Worm (Caenorhabditis elegans) whole organism, L4/young adult: ENCODE results near the gene srh-271.

Experiments used
- W03F9.2 ChIP-seq: fragments of 150-350 bp; optimal IDR thresholded peaks from 2 replicates; lab custom pipeline; 2014; ENCODE audit warnings: missing biosample characterization, missing genetic modification characterization
- dao-5 ChIP-seq: sonication (generic microtip); optimal IDR thresholded peaks from 2 replicates; lab custom pipeline; 2016; ENCODE audit warnings: missing genotype, missing genetic modification characterization, moderate library complexity, missing compliant biosample characterization
- him-1 ChIP-seq: sonication (generic microtip); optimal IDR thresholded peaks from 2 replicates; lab custom pipeline; 2016; ENCODE audit warnings: missing genotype, missing genetic modification reagents, missing genetic modification characterization, missing compliant biosample characterization

DNA sequence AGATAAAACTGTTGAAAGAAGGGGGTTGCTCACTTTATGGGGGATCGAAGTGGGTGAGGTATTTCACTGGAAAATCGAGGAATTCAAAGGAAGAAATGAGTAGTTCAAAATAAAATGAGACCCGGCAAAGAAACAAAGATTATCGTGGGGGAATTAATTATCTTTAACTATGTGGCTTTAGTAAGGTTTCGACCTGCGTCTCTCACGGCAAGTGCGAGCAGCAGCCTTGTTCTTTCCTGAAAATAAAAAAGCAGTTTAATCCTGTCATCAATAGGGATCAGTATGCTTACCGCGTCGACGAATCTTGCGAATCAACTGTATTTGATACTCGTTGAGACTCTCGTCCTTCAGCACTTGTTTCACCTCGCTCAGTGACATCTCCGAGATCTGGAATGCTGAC lies at the start of gene srh-271:
- TF ChIP-seq W03F9.2 (tag; lab: Kevin White, UChicago) (no peak), him-1 (tag; lab: Kevin White, UChicago) (no peak), dao-5 (tag; lab: Kevin White, UChicago) (no peak)
